ENCODE assay signal across 6 fruit fly cellular contexts in genomic region chr2L:9956993-9957652, dm6.
TF ChIP-seq lines count a peak whose summit lies in the region.

TSS of gene CG4658 (plus strand) at chr2L:9957132.
TSS of gene CG5846 (minus strand) at chr2L:9957237.

- peak; percentile 33 for TF ChIP-seq CTCF in whole organism, embryonic (GFP tag; optimal IDR thresholded peaks at IDR 0.05; lab: Kevin White, UChicago)

TF ChIP-seq in whole organism, 6 proteins besides CTCF, POLR2A, EP300 and RAD21:
- no peak for TF ChIP-seq EcR (GFP tag; optimal IDR thresholded peaks at IDR 0.05; lab: Kevin White, UChicago)
- no peak for TF ChIP-seq psq (optimal IDR thresholded peaks at IDR 0.05; lab: Kevin White, UChicago)
- TF ChIP-seq usp (GFP tag; optimal IDR thresholded peaks at IDR 0.05; lab: Kevin White, UChicago): no peak
- TF ChIP-seq pan (optimal IDR thresholded peaks at IDR 0.05; lab: Kevin White, UChicago): peak; percentile 96
- TF ChIP-seq CG8478 (optimal IDR thresholded peaks at IDR 0.05; lab: Kevin White, UChicago): no peak
- TF ChIP-seq Dll (optimal IDR thresholded peaks at IDR 0.05; lab: Kevin White, UChicago): no peak

TF ChIP-seq in whole organism, adult, 20 proteins besides CTCF, POLR2A, EP300 and RAD21 (continues in another document):
- peak; percentile 74 for TF ChIP-seq Mnt (GFP tag; optimal IDR thresholded peaks at IDR 0.05; lab: Kevin White, UChicago)
- TF ChIP-seq CG5204 (GFP tag; optimal IDR thresholded peaks at IDR 0.05; lab: Kevin White, UChicago): no peak
- TF ChIP-seq kay (GFP tag; lab: Kevin White, UChicago; ENCODE audit: borderline replicate concordance): no peak
- peak; percentile 85 for TF ChIP-seq CG12768 (GFP tag; optimal IDR thresholded peaks at IDR 0.05; lab: Kevin White, UChicago)
- peak; percentile 65 for TF ChIP-seq ovo (GFP tag; optimal IDR thresholded peaks at IDR 0.05; lab: Kevin White, UChicago)
- peak; percentile 83 for TF ChIP-seq CG1620 (GFP tag; optimal IDR thresholded peaks at IDR 0.05; lab: Kevin White, UChicago)
- TF ChIP-seq Crg-1 (GFP tag; optimal IDR thresholded peaks at IDR 0.05; lab: Kevin White, UChicago): peak; percentile 73
- peak; percentile 92 for TF ChIP-seq CG11617 (GFP tag; optimal IDR thresholded peaks at IDR 0.05; lab: Kevin White, UChicago)
- TF ChIP-seq Clk (GFP tag; optimal IDR thresholded peaks at IDR 0.05; lab: Kevin White, UChicago): peak; percentile 45
- peak; percentile 96 for TF ChIP-seq bab1 (GFP tag; optimal IDR thresholded peaks at IDR 0.05; lab: Kevin White, UChicago)
- peak; percentile 95 for TF ChIP-seq CG7101 (tag; optimal IDR thresholded peaks at IDR 0.05; lab: Kevin White, UChicago)
- peak; percentile 68 for TF ChIP-seq tj (GFP tag; optimal IDR thresholded peaks at IDR 0.05; lab: Kevin White, UChicago)
- TF ChIP-seq CG7045 (GFP tag; optimal IDR thresholded peaks at IDR 0.05; lab: Kevin White, UChicago): peak; percentile 84
- no peak for TF ChIP-seq toe (GFP tag; optimal IDR thresholded peaks at IDR 0.05; lab: Kevin White, UChicago)
- TF ChIP-seq CG14711 (tag; optimal IDR thresholded peaks at IDR 0.05; lab: Kevin White, UChicago): peak; percentile 94
- peak; percentile 51 for TF ChIP-seq cic (GFP tag; optimal IDR thresholded peaks at IDR 0.05; lab: Kevin White, UChicago)
- TF ChIP-seq cnc (optimal IDR thresholded peaks at IDR 0.05; lab: Kevin White, UChicago): no peak

TF ChIP-seq in whole organism, embryonic, 481 proteins besides CTCF, POLR2A, EP300 and RAD21 (continues in another document):
- peak; percentile 26 for TF ChIP-seq crc (GFP tag; optimal IDR thresholded peaks at IDR 0.05; lab: Kevin White, UChicago)
- TF ChIP-seq CG18262 (tag; optimal IDR thresholded peaks at IDR 0.05; lab: Kevin White, UChicago): peak; percentile 97
- TF ChIP-seq Max (GFP tag; optimal IDR thresholded peaks at IDR 0.05; lab: Kevin White, UChicago): peak; percentile 90
- peak; percentile 74 for TF ChIP-seq CG10543 (GFP tag; optimal IDR thresholded peaks at IDR 0.05; lab: Kevin White, UChicago)
- peak; percentile 94 for TF ChIP-seq dmrt99B (tag; optimal IDR thresholded peaks at IDR 0.05; lab: Kevin White, UChicago)
- peak; percentile 66 for TF ChIP-seq onecut (GFP tag; IDR thresholded peaks at IDR 0.05; lab: Robert Waterston, UW)
- peak; percentile 74 to 96 for TF ChIP-seq Hr51 (GFP tag; optimal IDR thresholded peaks at IDR 0.05; lab: Kevin White, UChicago)
- peak; percentile 97 for TF ChIP-seq sens (GFP tag; lab: Kevin White, UChicago)
- peak; percentile 92 for TF ChIP-seq ci (GFP tag; IDR thresholded peaks at IDR 0.05; lab: Robert Waterston, UW)
- peak; percentile 52 for TF ChIP-seq pzg (GFP tag; optimal IDR thresholded peaks at IDR 0.05; lab: Kevin White, UChicago)
- TF ChIP-seq Hr78 (GFP tag; optimal IDR thresholded peaks at IDR 0.05; lab: Kevin White, UChicago): peak in 1 of 2 experiments; percentile 79
- peak; percentile 92 for TF ChIP-seq CG4730 (GFP tag; IDR thresholded peaks at IDR 0.05; lab: Robert Waterston, UW)
- peak; percentile 69 for TF ChIP-seq gt (GFP tag; IDR thresholded peaks at IDR 0.05; lab: Robert Waterston, UW)
- TF ChIP-seq CG11456 (GFP tag; IDR thresholded peaks at IDR 0.05; lab: Robert Waterston, UW): peak; percentile 82
- peak; percentile 85 for TF ChIP-seq Mad (GFP tag; optimal IDR thresholded peaks at IDR 0.05; lab: Kevin White, UChicago)
- peak; percentile 93 for TF ChIP-seq CG10654 (GFP tag; optimal IDR thresholded peaks at IDR 0.05; lab: Kevin White, UChicago)
- TF ChIP-seq NK7.1 (GFP tag; optimal IDR thresholded peaks at IDR 0.05; lab: Kevin White, UChicago): peak; percentile 39
- TF ChIP-seq Sry-β (GFP tag; optimal IDR thresholded peaks at IDR 0.05; lab: Kevin White, UChicago): peak; percentile 39

TF ChIP-seq in whole organism, prepupa, 60 proteins besides CTCF, POLR2A, EP300 and RAD21 (continues in another document):
- TF ChIP-seq CG32006 (GFP tag; optimal IDR thresholded peaks at IDR 0.05; lab: Kevin White, UChicago) (peak; percentile 90), Sox14 (GFP tag; optimal IDR thresholded peaks at IDR 0.05; lab: Kevin White, UChicago) (peak; percentile 93), net (GFP tag; optimal IDR thresholded peaks at IDR 0.05; lab: Kevin White, UChicago) (peak; percentile 91), achi (GFP tag; optimal IDR thresholded peaks at IDR 0.05; lab: Kevin White, UChicago) (peak; percentile 93), CG11902 (GFP tag; optimal IDR thresholded peaks at IDR 0.05; lab: Kevin White, UChicago) (peak; percentile 84), CG6854 (GFP tag; optimal IDR thresholded peaks at IDR 0.05; lab: Kevin White, UChicago) (peak; percentile 40), ss (GFP tag; optimal IDR thresholded peaks at IDR 0.05; lab: Kevin White, UChicago) (peak in 1 of 2 experiments; percentile 78), Smox (GFP tag; optimal IDR thresholded peaks at IDR 0.05; lab: Kevin White, UChicago) (peak; percentile 93), CG8119 (GFP tag; IDR thresholded peaks at IDR 0.05; lab: Robert Waterston, UW) (peak; percentile 95), CG7368 (GFP tag; optimal IDR thresholded peaks at IDR 0.05; lab: Kevin White, UChicago) (peak; percentile 90), CG15336 (GFP tag; IDR thresholded peaks at IDR 0.05; lab: Robert Waterston, UW) (peak; percentile 95), Gug (GFP tag; IDR thresholded peaks at IDR 0.05; lab: Robert Waterston, UW) (peak; percentile 93), CG3032 (tag; optimal IDR thresholded peaks at IDR 0.05; lab: Kevin White, UChicago) (peak; percentile 92), Hr38 (GFP tag; optimal IDR thresholded peaks at IDR 0.05; lab: Kevin White, UChicago) (no peak), CG10631 (GFP tag; optimal IDR thresholded peaks at IDR 0.05; lab: Kevin White, UChicago) (peak; percentile 93), esn (GFP tag; optimal IDR thresholded peaks at IDR 0.05; lab: Kevin White, UChicago) (peak; percentile 97), topi (GFP tag; optimal IDR thresholded peaks at IDR 0.05; lab: Kevin White, UChicago) (peak; percentile 92), Met (GFP tag; optimal IDR thresholded peaks at IDR 0.05; lab: Kevin White, UChicago) (peak; percentile 96)

TF ChIP-seq in whole organism, pupa, 21 proteins besides CTCF, POLR2A, EP300 and RAD21 (continues in another document):
- no peak for TF ChIP-seq Pif1A (GFP tag; optimal IDR thresholded peaks at IDR 0.05; lab: Kevin White, UChicago)
- TF ChIP-seq CG32121 (GFP tag; IDR thresholded peaks at IDR 0.05; lab: Robert Waterston, UW): peak; percentile 94
- no peak for TF ChIP-seq fd96Ca (GFP tag; IDR thresholded peaks at IDR 0.05; lab: Robert Waterston, UW)
- TF ChIP-seq Snoo (tag; optimal IDR thresholded peaks at IDR 0.05; lab: Kevin White, UChicago): peak; percentile 87
- TF ChIP-seq CG13204 (GFP tag; optimal IDR thresholded peaks at IDR 0.05; lab: Kevin White, UChicago): no peak
- peak; percentile 89 for TF ChIP-seq CG34367 (tag; optimal IDR thresholded peaks at IDR 0.05; lab: Kevin White, UChicago)
- TF ChIP-seq CG4496 (GFP tag; IDR thresholded peaks at IDR 0.05; lab: Robert Waterston, UW): peak; percentile 94
- TF ChIP-seq gl (tag; optimal IDR thresholded peaks at IDR 0.05; lab: Kevin White, UChicago): peak; percentile 63
- no peak for TF ChIP-seq D1 (tag; optimal IDR thresholded peaks at IDR 0.05; lab: Kevin White, UChicago)
- peak; percentile 90 for TF ChIP-seq CG15710 (tag; optimal IDR thresholded peaks at IDR 0.05; lab: Kevin White, UChicago)
- no peak for TF ChIP-seq CG14655 (GFP tag; optimal IDR thresholded peaks at IDR 0.05; lab: Kevin White, UChicago)
- no peak for TF ChIP-seq Pif1B (GFP tag; optimal IDR thresholded peaks at IDR 0.05; lab: Kevin White, UChicago)
- peak; percentile 32 for TF ChIP-seq EcR (GFP tag; optimal IDR thresholded peaks at IDR 0.05; lab: Kevin White, UChicago)
- peak; percentile 91 for TF ChIP-seq rn (GFP tag; IDR thresholded peaks at IDR 0.05; lab: Robert Waterston, UW)
- 0 out of 2 replicates have a peak, but pooled peaks have one; percentile 35 for TF ChIP-seq CG10348 (GFP tag; IDR thresholded peaks at IDR 0.05; lab: Robert Waterston, UW)
- TF ChIP-seq CG9948 (tag; optimal IDR thresholded peaks at IDR 0.05; lab: Kevin White, UChicago): peak; percentile 94
- peak; percentile 91 for TF ChIP-seq CG12605 (GFP tag; IDR thresholded peaks at IDR 0.05; lab: Robert Waterston, UW)
- TF ChIP-seq CG8159 (tag; optimal IDR thresholded peaks at IDR 0.05; lab: Kevin White, UChicago): peak; percentile 95
- TF ChIP-seq CG17806 (tag; optimal IDR thresholded peaks at IDR 0.05; lab: Kevin White, UChicago): peak; percentile 95
- TF ChIP-seq Ets98B (GFP tag; IDR thresholded peaks at IDR 0.05; lab: Robert Waterston, UW): peak; percentile 89

TF ChIP-seq in whole organism, wandering third instar larva, 38 proteins besides CTCF, POLR2A, EP300 and RAD21 (continues in another document):
- TF ChIP-seq h (GFP tag; optimal IDR thresholded peaks at IDR 0.05; lab: Kevin White, UChicago) (peak; percentile 93), OdsH (GFP tag; optimal IDR thresholded peaks at IDR 0.05; lab: Kevin White, UChicago) (peak; percentile 96), CG9705 (GFP tag; optimal IDR thresholded peaks at IDR 0.05; lab: Kevin White, UChicago) (peak; percentile 73), Jra (GFP tag; optimal IDR thresholded peaks at IDR 0.05; lab: Kevin White, UChicago) (peak; percentile 91), pan (optimal IDR thresholded peaks at IDR 0.05; lab: Kevin White, UChicago) (peak; percentile 85), foxo (GFP tag; optimal IDR thresholded peaks at IDR 0.05; lab: Kevin White, UChicago) (peak in 1 of 2 experiments; percentile 95), HLH106 (tag; optimal IDR thresholded peaks at IDR 0.05; lab: Kevin White, UChicago) (peak; percentile 93), usp (GFP tag; optimal IDR thresholded peaks at IDR 0.05; lab: Kevin White, UChicago) (no peak), CG32264 (GFP tag; optimal IDR thresholded peaks at IDR 0.05; lab: Kevin White, UChicago) (peak; percentile 48), sv (GFP tag; optimal IDR thresholded peaks at IDR 0.05; lab: Kevin White, UChicago) (peak; percentile 92), Hr78 (GFP tag; optimal IDR thresholded peaks at IDR 0.05; lab: Kevin White, UChicago) (no peak), fru (GFP tag; optimal IDR thresholded peaks at IDR 0.05; lab: Kevin White, UChicago) (peak; percentile 90), woc (GFP tag; optimal IDR thresholded peaks at IDR 0.05; lab: Kevin White, UChicago) (peak; percentile 94), Hr83 (GFP tag; optimal IDR thresholded peaks at IDR 0.05; lab: Kevin White, UChicago; ENCODE audit: poor library complexity, severe bottlenecking) (no peak), Rel (GFP tag; optimal IDR thresholded peaks at IDR 0.05; lab: Kevin White, UChicago) (no peak), Rel (tag; optimal IDR thresholded peaks at IDR 0.05; lab: Kevin White, UChicago) (peak; percentile 69), sage (GFP tag; optimal IDR thresholded peaks at IDR 0.05; lab: Kevin White, UChicago) (no peak), Mio (GFP tag; optimal IDR thresholded peaks at IDR 0.05; lab: Kevin White, UChicago) (peak; percentile 53), dsf (GFP tag; optimal IDR thresholded peaks at IDR 0.05; lab: Kevin White, UChicago; ENCODE audit: borderline replicate concordance) (peak; percentile 69), Hnf4 (GFP tag; optimal IDR thresholded peaks at IDR 0.05; lab: Kevin White, UChicago) (peak; percentile 93), Abd-B (GFP tag; optimal IDR thresholded peaks at IDR 0.05; lab: Kevin White, UChicago) (no peak), N (GFP tag; optimal IDR thresholded peaks at IDR 0.05; lab: Kevin White, UChicago) (no peak)
